Worm (Caenorhabditis elegans) whole organism, L1 larva: ENCODE data around the gene osm-1.

Source experiments
- blmp-1 ChIP-seq: fragments of 150-350 bp; optimal IDR thresholded peaks from 2 replicates; lab custom pipeline; 2014; ENCODE audit warnings: missing biosample characterization, missing genetic modification characterization
- ceh-90 ChIP-seq: sonication (generic microtip); optimal IDR thresholded peaks from 2 replicates; lab custom pipeline; 2016; ENCODE audit warnings: missing genetic modification characterization, missing compliant biosample characterization
- lin-35 ChIP-seq, 2 experiments: fragments of 150-350 bp; optimal IDR thresholded peaks; 2 replicates each; lab custom pipeline; 2014; ENCODE audit warnings: missing biosample characterization in 2 of 2, missing genetic modification characterization in 2 of 2, missing genetic modification reagents in 2 of 2
- unc-130 ChIP-seq: fragments of 150-350 bp; optimal IDR thresholded peaks from 2 replicates; lab custom pipeline; 2017; ENCODE audit warnings: missing biosample characterization, missing genetic modification characterization, inconsistent platforms

ce11 chrX:16501032-16501431 lies 39.4 kb upstream of the osm-1 start, which contains the start of gene K05G3.1:
- no peak for TF ChIP-seq lin-35 (GFP tag; optimal IDR thresholded peaks at IDR 0.05; lab: Kevin White, UChicago)
- no peak for TF ChIP-seq ceh-90 (tag; lab: Kevin White, UChicago)
- TF ChIP-seq unc-130 (tag; lab: Kevin White, UChicago), result no peak
- TF ChIP-seq blmp-1, result no peak
